Worm (Caenorhabditis elegans) whole organism, early embryonic: Measurements from ENCODE around the gene Y22D7AL.4.

ENCODE experiments used
- hmbx-1 ChIP-seq: sonication (generic microtip); optimal IDR thresholded peaks from 2 replicates; lab custom pipeline; 2016; ENCODE audit warnings: mild to moderate bottlenecking, missing genetic modification characterization, missing compliant biosample characterization
- hmg-4 ChIP-seq: fragments of 200-800 bp; sonication (Bioruptor generic); optimal IDR thresholded peaks from 2 replicates; lab custom pipeline; 2018; ENCODE audit warnings: mild to moderate bottlenecking, missing genetic modification characterization, missing compliant biosample characterization

DNA sequence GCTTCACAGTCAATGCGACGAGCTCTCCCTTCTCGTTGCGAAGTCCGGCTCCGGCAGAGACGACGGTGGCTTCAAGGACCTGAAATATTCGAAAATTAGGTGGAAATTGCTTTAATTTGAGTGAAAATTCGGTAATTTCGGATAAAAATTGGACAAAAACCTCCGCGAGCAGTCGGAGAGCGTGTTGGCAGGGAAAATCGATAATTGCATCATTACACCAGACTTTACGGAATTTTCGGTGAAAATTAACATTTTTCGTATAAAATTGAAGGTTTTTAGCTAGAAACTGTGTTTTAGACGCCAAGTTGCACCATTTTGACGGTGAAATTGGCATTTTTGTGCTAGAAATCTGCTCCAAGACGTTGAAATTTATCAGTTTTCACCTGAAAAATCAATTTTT lies 8.1 kb upstream of the Y22D7AL.4 start:
- TF ChIP-seq hmbx-1 (tag; lab: Kevin White, UChicago) (no peak), hmg-4 (GFP tag; lab: Kevin White, UChicago) (no peak)
